Worm (Caenorhabditis elegans): ENCODE results near the gene asp-12.

Gene asp-12

DNA sequence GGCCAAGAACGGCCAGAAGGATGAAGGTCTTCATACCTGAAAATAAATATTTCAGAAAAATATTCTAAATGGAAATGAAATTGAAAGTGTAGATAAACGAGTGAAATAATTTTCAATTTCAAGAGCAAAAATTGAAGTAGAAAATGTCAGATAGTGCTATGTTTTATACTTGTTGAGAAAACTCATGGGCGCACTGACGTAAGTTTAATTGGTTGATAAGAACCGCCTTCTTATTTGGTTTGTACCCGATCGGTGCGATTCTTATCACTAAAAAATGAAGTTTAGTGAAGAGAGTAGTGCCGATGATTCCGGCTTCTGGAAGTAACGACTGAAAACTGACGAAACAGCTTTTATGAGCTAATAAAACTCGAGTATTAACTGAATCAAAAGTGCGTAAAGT is at the start of gene asp-12, which contains the start of gene asp-6:
Gene asp-12, plus strand, starts transcription at position 309 of the 400 bp plus-strand sequence.
Gene asp-6, minus strand, starts transcription at position 36 of the 400 bp plus-strand sequence.
- TF ChIP-seq let-526 (GFP tag; IDR thresholded peaks at IDR 0.05) (no peak), nhr-80 (tag; optimal IDR thresholded peaks at IDR 0.05) (peak; percentile 80)

DNA sequence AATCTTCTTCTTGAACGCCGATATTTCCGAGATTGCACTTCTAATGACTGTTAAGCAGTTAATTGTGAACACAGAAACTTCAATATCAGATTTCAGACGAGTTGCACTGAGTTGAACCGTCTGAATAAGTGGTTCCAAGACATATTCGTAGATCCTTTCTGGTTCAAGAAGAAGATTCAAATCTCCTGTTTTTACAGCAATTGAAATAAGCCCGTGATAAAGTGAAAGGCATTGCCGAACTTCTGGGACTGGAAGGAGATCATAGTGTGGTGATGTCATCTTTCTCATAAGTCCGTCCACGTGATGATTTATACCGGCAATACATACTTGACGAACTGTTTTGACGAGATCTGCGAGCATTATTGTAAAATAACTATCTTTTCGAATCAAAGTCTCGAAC is 49.5 kb upstream of the asp-12 start:
- TF ChIP-seq athp-1 (tag; optimal IDR thresholded peaks at IDR 0.05) (no peak), snpc-1.1 (tag; optimal IDR thresholded peaks at IDR 0.05; ENCODE audit: insufficient read depth) (no peak), nhr-27 (tag; optimal IDR thresholded peaks at IDR 0.05) (no peak), hrde-1 (tag; optimal IDR thresholded peaks at IDR 0.05; ENCODE audit: borderline replicate concordance) (no peak), lin-26 (GFP tag; IDR thresholded peaks at IDR 0.05) (no peak), lin-35 (GFP tag; optimal IDR thresholded peaks at IDR 0.05) (no peak), nhr-179 (tag; optimal IDR thresholded peaks at IDR 0.05) (no peak), B0261.1 (tag; optimal IDR thresholded peaks at IDR 0.05) (no peak), let-526 (GFP tag; IDR thresholded peaks at IDR 0.05) (no peak), bed-1 (GFP tag; IDR thresholded peaks at IDR 0.05) (no peak), egrh-3 (GFP tag; IDR thresholded peaks at IDR 0.05) (no peak), snpc-1.3 (tag; optimal IDR thresholded peaks at IDR 0.05; ENCODE audit: insufficient read depth) (no peak), ets-4 (GFP tag; optimal IDR thresholded peaks at IDR 0.05) (no peak)

DNA sequence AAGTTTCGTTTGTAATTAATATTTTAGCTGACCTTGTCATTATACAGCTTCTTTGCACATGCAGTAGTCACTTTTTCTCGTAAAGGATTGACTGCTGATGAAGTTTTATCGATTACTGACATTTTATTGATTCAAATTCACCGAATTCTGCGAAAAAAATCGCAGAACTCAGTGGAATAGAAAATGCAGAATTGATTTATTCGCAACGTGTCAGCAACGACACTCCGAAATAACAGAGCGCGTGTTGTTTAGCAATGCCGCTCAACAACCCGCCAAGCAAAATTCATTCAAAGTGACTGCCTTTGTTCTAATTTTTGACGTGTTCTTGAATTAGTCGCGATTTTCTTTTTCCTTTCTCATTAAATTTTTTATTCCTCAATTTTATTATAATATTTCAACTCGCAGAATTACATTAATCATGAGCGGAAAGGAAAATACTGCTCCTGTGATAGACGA is 47.9 kb upstream of the asp-12 start, which contains the start of the genes cogc-6 and air-1:
Gene cogc-6, minus strand, starts transcription at position 234 of the 456 bp plus-strand sequence.
Gene air-1, plus strand, starts transcription at position 406 of the 456 bp plus-strand sequence.
- TF ChIP-seq efl-1 (GFP tag; optimal IDR thresholded peaks at IDR 0.05) = peak; percentile 36
- TF ChIP-seq attf-3 (GFP tag; conservative IDR thresholded peaks at IDR 0.05) = peak; percentile 94
- peak; percentile 11 for TF ChIP-seq snpc-4 (GFP tag; optimal IDR thresholded peaks at IDR 0.05)
- peak in 1 of 4 experiments; percentile 30 for TF ChIP-seq snpc-4 (tag; optimal IDR thresholded peaks at IDR 0.05)
- no peak for TF ChIP-seq hlh-26 (GFP tag; conservative IDR thresholded peaks at IDR 0.05)
- TF ChIP-seq nhr-179 (tag; optimal IDR thresholded peaks at IDR 0.05) = no peak

DNA sequence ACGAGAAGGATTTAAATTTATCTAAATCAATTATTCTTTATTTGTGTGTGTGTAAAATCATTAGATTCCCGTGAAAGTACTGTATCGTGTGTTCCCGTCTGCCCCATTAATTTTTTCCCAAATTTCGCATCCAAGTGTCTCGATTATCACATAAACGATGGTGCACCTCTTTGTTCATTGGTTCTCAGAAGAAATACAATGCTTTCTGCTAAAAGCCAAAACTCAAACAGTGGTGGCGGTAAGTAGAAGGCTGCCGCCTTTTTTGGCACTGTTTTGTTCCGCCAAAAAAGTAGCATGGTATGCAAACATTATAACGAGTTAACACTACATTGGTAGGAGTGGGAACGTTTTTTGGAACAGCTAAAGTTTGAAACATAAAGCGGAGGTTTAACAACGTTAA is 45.6 kb upstream of the asp-12 start:
- TF ChIP-seq athp-1 (tag; optimal IDR thresholded peaks at IDR 0.05) = peak; percentile 43
- TF ChIP-seq dpff-1 (tag; optimal IDR thresholded peaks at IDR 0.05) = no peak
- no peak for TF ChIP-seq ceh-58 (GFP tag; IDR thresholded peaks at IDR 0.05)
- TF ChIP-seq F39B2.1 (GFP tag; IDR thresholded peaks at IDR 0.05) = no peak
- peak; percentile 36; the same call in 1 of the 2 replicates for TF ChIP-seq madf-6 (GFP tag; IDR thresholded peaks at IDR 0.05)
- peak; percentile 36 for TF ChIP-seq him-1 (tag; optimal IDR thresholded peaks at IDR 0.05)
- TF ChIP-seq aptf-3 (GFP tag; IDR thresholded peaks at IDR 0.05) = no peak
- no peak for TF ChIP-seq Y95B8A.8 (GFP tag; IDR thresholded peaks at IDR 0.05)
- no peak for TF ChIP-seq nhr-179 (tag; optimal IDR thresholded peaks at IDR 0.05)
- peak; percentile 62; the same call in 1 of the 2 replicates for TF ChIP-seq attf-6 (GFP tag; IDR thresholded peaks at IDR 0.05)
- no peak for TF ChIP-seq tbp1 (GFP tag; optimal IDR thresholded peaks at IDR 0.05)
- TF ChIP-seq Y67H2A.10 (GFP tag; conservative IDR thresholded peaks at IDR 0.05) = no peak
- no peak for TF ChIP-seq madf-3 (GFP tag; IDR thresholded peaks at IDR 0.05)
- TF ChIP-seq unc-130 (GFP tag; optimal IDR thresholded peaks at IDR 0.05) = peak; percentile 17
- no peak for TF ChIP-seq B0261.1 (tag; optimal IDR thresholded peaks at IDR 0.05)
- TF ChIP-seq cebp-2 (GFP tag; IDR thresholded peaks at IDR 0.05) = 0 out of 2 replicates have a peak, but pooled peaks have one; percentile 57
- TF ChIP-seq atf-7 (tag; optimal IDR thresholded peaks at IDR 0.05) = no peak
- TF ChIP-seq nhr-120 (GFP tag; IDR thresholded peaks at IDR 0.05) = no peak
- TF ChIP-seq bed-2 (GFP tag; IDR thresholded peaks at IDR 0.05) = no peak
- TF ChIP-seq hsf-1 (GFP tag; IDR thresholded peaks at IDR 0.05) = peak; percentile 72; the same call in 1 of the 2 replicates
- no peak for TF ChIP-seq K12H6.12 (tag; optimal IDR thresholded peaks at IDR 0.05)
- TF ChIP-seq snpc-1.3 (tag; optimal IDR thresholded peaks at IDR 0.05; ENCODE audit: insufficient read depth) = no peak
- TF ChIP-seq Y53F4B.3 (GFP tag; IDR thresholded peaks at IDR 0.05) = no peak
- TF ChIP-seq hmg-20 (GFP tag; IDR thresholded peaks at IDR 0.05) = no peak
- TF ChIP-seq lsl-1 (GFP tag; optimal IDR thresholded peaks at IDR 0.05) = peak; percentile 10
- TF ChIP-seq ztf-25 (GFP tag; IDR thresholded peaks at IDR 0.05) = 0 out of 2 replicates have a peak, but pooled peaks have one; percentile 63
- no peak for TF ChIP-seq snpc-3.4 (tag; optimal IDR thresholded peaks at IDR 0.05)
- TF ChIP-seq aptf-2 (GFP tag; conservative IDR thresholded peaks at IDR 0.05) = no peak

Measured in whole organism, young adult.